Worm (Caenorhabditis elegans): ENCODE data around the gene col-157.

DNA sequence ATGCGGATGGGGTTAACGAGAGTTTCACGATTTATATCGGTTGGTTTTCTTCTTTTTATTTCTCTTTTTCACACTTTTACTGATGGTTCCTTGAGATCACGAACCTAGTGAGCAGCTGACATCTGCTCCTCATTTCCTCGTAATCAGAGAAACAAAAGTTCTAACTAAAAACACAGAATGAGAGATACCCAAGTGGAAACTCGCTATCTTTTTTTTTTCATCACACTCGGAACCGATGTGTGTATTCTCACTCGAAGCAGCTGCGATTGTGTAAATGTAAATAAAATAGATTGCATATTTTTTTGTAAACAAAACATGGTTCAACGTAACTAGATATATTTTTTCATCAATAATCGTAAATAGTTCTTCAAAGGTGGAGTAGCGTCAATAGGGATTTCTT is 22.5 kb downstream of the col-157 start:
- TF ChIP-seq tbx-7 (tag; optimal IDR thresholded peaks at IDR 0.05) (no peak), nhr-11 (tag; optimal IDR thresholded peaks at IDR 0.05) (no peak), C08G9.2 (tag; optimal IDR thresholded peaks at IDR 0.05) (no peak), pax-1 (tag; optimal IDR thresholded peaks at IDR 0.05) (no peak), lin-11 (tag; optimal IDR thresholded peaks at IDR 0.05) (no peak), ama-1 (optimal IDR thresholded peaks at IDR 0.05) (no peak), elt-2 (tag; optimal IDR thresholded peaks at IDR 0.05) (no peak), elt-4 (tag; optimal IDR thresholded peaks at IDR 0.05) (no peak), hlh-30 (tag; optimal IDR thresholded peaks at IDR 0.05; ENCODE audit: insufficient read depth) (no peak), hlh-6 (tag; optimal IDR thresholded peaks at IDR 0.05) (no peak), K02D7.2 (tag; optimal IDR thresholded peaks at IDR 0.05) (no peak), ttx-3 (tag; optimal IDR thresholded peaks at IDR 0.05) (no peak)
